Fruit fly (Drosophila melanogaster) whole organism, embryonic: Measurements from ENCODE around the gene CG4459.
A peak's percentile ranks its signal among the peaks of the same experiment; 100 is the strongest.

Experiments used
- ATbp ChIP-seq: fragments of 200-800 bp; sonication (Bioruptor generic); optimal IDR thresholded peaks from 2 replicates; lab custom pipeline; 2017; ENCODE audit warnings: missing biosample characterization, mild to moderate bottlenecking, missing genetic modification characterization, missing genetic modification reagents
- C15 ChIP-seq: fragments of 200-800 bp; sonication (Bioruptor generic); IDR thresholded peaks from 3 replicates; pipeline ENCODE4 v1.3.6; 2022; ENCODE audit warnings: missing biosample characterization, missing genetic modification characterization
- CG1024 ChIP-seq: fragments of 200-800 bp; sonication (Bioruptor generic); IDR thresholded peaks from 2 replicates; pipeline ENCODE4 v1.3.6; 2022; ENCODE audit warnings: missing biosample characterization, missing genetic modification characterization
- CG10431 ChIP-seq: fragments of 200-800 bp; sonication (Bioruptor generic); optimal IDR thresholded peaks from 3 replicates; lab custom pipeline; 2018; ENCODE audit warnings: missing biosample characterization, mild to moderate bottlenecking, missing genetic modification characterization
- CG10959 ChIP-seq: fragments of 200-800 bp; sonication (Bioruptor generic); IDR thresholded peaks from 2 replicates; pipeline ENCODE4 v1.3.6; 2022; ENCODE audit warnings: missing biosample characterization, missing genetic modification characterization
- CG14441 ChIP-seq: fragments of 200-800 bp; sonication (Bioruptor generic); IDR thresholded peaks from 2 replicates; pipeline ENCODE4 v1.3.6; 2022; ENCODE audit warnings: missing biosample characterization, missing genetic modification characterization
- CG15696 ChIP-seq: fragments of 200-800 bp; sonication (Bioruptor generic); optimal IDR thresholded peaks from 2 replicates; lab custom pipeline; 2019; ENCODE audit warnings: missing biosample characterization, mild to moderate bottlenecking, missing genetic modification characterization, moderate library complexity
- CG1602 ChIP-seq: fragments of 200-800 bp; sonication (Bioruptor generic); optimal IDR thresholded peaks from 3 replicates; lab custom pipeline; 2016; ENCODE audit warnings: missing biosample characterization, missing genetic modification characterization
- CG16813 ChIP-seq: fragments of 200-800 bp; sonication (Bioruptor generic); IDR thresholded peaks from 3 replicates; pipeline ENCODE4 v1.3.6; 2022; ENCODE audit warnings: missing biosample characterization, missing genetic modification characterization; ENCODE audit not compliant: partially characterized antibody
- CG17361 ChIP-seq: fragments of 200-800 bp; sonication (Bioruptor generic); IDR thresholded peaks from 3 replicates; pipeline ENCODE4 v1.3.6; 2022; ENCODE audit warnings: missing biosample characterization, missing genetic modification characterization
- CG17385 ChIP-seq: fragments of 200-800 bp; sonication (Bioruptor generic); optimal IDR thresholded peaks from 3 replicates; lab custom pipeline; 2018; ENCODE audit warnings: missing biosample characterization, mild to moderate bottlenecking, missing genetic modification characterization
- CG1832 ChIP-seq: fragments of 200-800 bp; sonication (Bioruptor generic); optimal IDR thresholded peaks from 2 replicates; lab custom pipeline; 2017; ENCODE audit warnings: missing biosample characterization, mild to moderate bottlenecking, missing genetic modification characterization, inconsistent platforms
- CG2875 ChIP-seq: fragments of 200-800 bp; sonication (Bioruptor generic); optimal IDR thresholded peaks from 2 replicates; lab custom pipeline; 2017; ENCODE audit warnings: missing biosample characterization, mild to moderate bottlenecking, missing genetic modification characterization, missing genetic modification reagents
- CG31388 ChIP-seq: fragments of 200-800 bp; sonication (Bioruptor generic); optimal IDR thresholded peaks from 2 replicates; lab custom pipeline; 2016; ENCODE audit warnings: missing biosample characterization, missing genetic modification characterization
- CG31441 ChIP-seq: fragments of 200-800 bp; sonication (Bioruptor generic); IDR thresholded peaks from 2 replicates; pipeline ENCODE4 v1.3.6; 2022; ENCODE audit warnings: missing biosample characterization, missing genetic modification characterization
- CG32532 ChIP-seq: fragments of 200-800 bp; sonication (Bioruptor generic); IDR thresholded peaks from 2 replicates; pipeline ENCODE4 v1.3.6; 2022; ENCODE audit warnings: missing biosample characterization, missing genetic modification characterization
- CG32767 ChIP-seq: fragments of 200-800 bp; sonication (Bioruptor generic); IDR thresholded peaks from 2 replicates; pipeline ENCODE4 v1.3.6; 2022; ENCODE audit warnings: missing biosample characterization, missing genetic modification characterization
- CG42726 ChIP-seq: fragments of 200-800 bp; sonication (Bioruptor generic); IDR thresholded peaks from 2 replicates; pipeline ENCODE4 v1.3.6; 2022; ENCODE audit warnings: missing biosample characterization, missing genetic modification characterization; ENCODE audit not compliant: partially characterized antibody
- CG4617 ChIP-seq: fragments of 200-800 bp; sonication (Bioruptor generic); optimal IDR thresholded peaks from 3 replicates; lab custom pipeline; 2016; ENCODE audit warnings: missing biosample characterization, missing genetic modification characterization, borderline replicate concordance
- CG6272 ChIP-seq: fragments of 200-800 bp; sonication (Bioruptor generic); IDR thresholded peaks from 2 replicates; pipeline ENCODE4 v1.3.6; 2022; ENCODE audit warnings: missing biosample characterization, missing genetic modification characterization
- CG6765 ChIP-seq: fragments of 200-800 bp; sonication (Bioruptor generic); optimal IDR thresholded peaks from 3 replicates; lab custom pipeline; 2017; ENCODE audit warnings: missing biosample characterization, mild to moderate bottlenecking, missing genetic modification characterization
- CG7963 ChIP-seq: fragments of 200-800 bp; sonication (Bioruptor generic); IDR thresholded peaks from 3 replicates; pipeline ENCODE4 v1.3.6; 2022; ENCODE audit warnings: missing biosample characterization, missing genetic modification characterization; ENCODE audit not compliant: partially characterized antibody
- CG8478 ChIP-seq: fragments of >200 bp; optimal IDR thresholded peaks from 2 replicates; lab custom pipeline; 2018
- CG9817 ChIP-seq: fragments of 200-800 bp; sonication (Bioruptor generic); optimal IDR thresholded peaks from 2 replicates; lab custom pipeline; 2018; ENCODE audit warnings: missing biosample characterization, mild to moderate bottlenecking, missing genetic modification characterization, moderate library complexity
- Chrac-16 ChIP-seq: fragments of 200-800 bp; sonication (Bioruptor generic); optimal IDR thresholded peaks from 3 replicates; lab custom pipeline; 2016; ENCODE audit warnings: missing biosample characterization, missing genetic modification characterization
- Eip74EF ChIP-seq, 2 experiments: fragments of 200-800 bp in 1 of 2; fragments of >200 bp in 1 of 2; sonication (Bioruptor generic) in 1 of 2; optimal IDR thresholded peaks; 2 replicates each; lab custom pipeline; 2017 to 2019; ENCODE audit warnings: missing biosample characterization in 2 of 2, missing genetic modification characterization in 2 of 2, mild to moderate bottlenecking in 1 of 2, moderate library complexity in 1 of 2
- Fer2 ChIP-seq: fragments of 200-800 bp; sonication (Bioruptor generic); optimal IDR thresholded peaks from 2 replicates; lab custom pipeline; 2018; ENCODE audit warnings: missing biosample characterization, mild to moderate bottlenecking, missing genetic modification characterization, moderate library complexity
- HLH54F ChIP-seq: fragments of 200-800 bp; sonication (Bioruptor generic); optimal IDR thresholded peaks from 3 replicates; lab custom pipeline; 2016; ENCODE audit warnings: missing biosample characterization, missing genetic modification characterization
- HmgD ChIP-seq: fragments of 200-800 bp; sonication (Bioruptor generic); optimal IDR thresholded peaks from 3 replicates; lab custom pipeline; 2016; ENCODE audit warnings: missing biosample characterization, missing genetic modification characterization
- HmgZ ChIP-seq: fragments of 200-800 bp; sonication (Bioruptor generic); optimal IDR thresholded peaks from 2 replicates; lab custom pipeline; 2018; ENCODE audit warnings: missing biosample characterization, mild to moderate bottlenecking, missing genetic modification characterization
- MTF-1 ChIP-seq: fragments of 200-800 bp; sonication (Bioruptor generic); optimal IDR thresholded peaks from 2 replicates; lab custom pipeline; 2018; ENCODE audit warnings: missing biosample characterization, mild to moderate bottlenecking, missing genetic modification characterization, borderline replicate concordance
- Opbp ChIP-seq: fragments of 200-800 bp; sonication (Bioruptor generic); IDR thresholded peaks from 3 replicates; pipeline ENCODE4 v1.3.6; 2022; ENCODE audit warnings: missing biosample characterization, missing genetic modification characterization; ENCODE audit not compliant: partially characterized antibody
- Scr ChIP-seq: fragments of 200-800 bp; sonication (Bioruptor generic); IDR thresholded peaks from 2 replicates; pipeline ENCODE4 v1.3.6; 2022; ENCODE audit warnings: missing biosample characterization, missing genetic modification characterization; ENCODE audit not compliant: partially characterized antibody
- Taf1 ChIP-seq: fragments of 200-800 bp; sonication (Bioruptor generic); IDR thresholded peaks from 2 replicates; pipeline ENCODE4 v1.3.6; 2022; ENCODE audit warnings: missing biosample characterization, missing genetic modification characterization
- cad ChIP-seq: fragments of >200 bp; optimal IDR thresholded peaks from 2 replicates; lab custom pipeline; 2017; ENCODE audit warnings: missing biosample characterization, missing genetic modification characterization
- cato ChIP-seq: fragments of 200-800 bp; sonication (Bioruptor generic); optimal IDR thresholded peaks from 2 replicates; lab custom pipeline; 2016; ENCODE audit warnings: missing biosample characterization, missing genetic modification characterization, borderline replicate concordance
- crp ChIP-seq, 2 experiments: fragments of 200-800 bp; sonication (Bioruptor generic); optimal IDR thresholded peaks; 2 replicates in 1 of 2; 3 replicates in 1 of 2; lab custom pipeline; 2017; ENCODE audit warnings: missing biosample characterization in 2 of 2, missing genetic modification characterization in 2 of 2, mild to moderate bottlenecking in 1 of 2, moderate library complexity in 1 of 2
- dan ChIP-seq: fragments of 200-800 bp; sonication (Bioruptor generic); IDR thresholded peaks from 2 replicates; pipeline ENCODE4 v1.3.6; 2022; ENCODE audit warnings: missing biosample characterization, missing genetic modification characterization
- danr ChIP-seq: fragments of 200-800 bp; sonication (Bioruptor generic); IDR thresholded peaks from 2 replicates; pipeline ENCODE4 v1.3.6; 2022; ENCODE audit warnings: missing biosample characterization, missing genetic modification characterization
- hb ChIP-seq: fragments of 200-800 bp; sonication (Bioruptor generic); IDR thresholded peaks from 3 replicates; pipeline ENCODE4 v1.3.6; 2022; ENCODE audit warnings: missing biosample characterization, missing genetic modification characterization; ENCODE audit not compliant: partially characterized antibody
- mirr ChIP-seq: fragments of 200-800 bp; sonication (Bioruptor generic); optimal IDR thresholded peaks from 3 replicates; lab custom pipeline; 2018; ENCODE audit warnings: missing biosample characterization, mild to moderate bottlenecking, missing genetic modification characterization
- psq ChIP-seq: fragments of 200-800 bp; sonication (Bioruptor generic); optimal IDR thresholded peaks from 2 replicates; lab custom pipeline; 2017; ENCODE audit warnings: missing biosample characterization, missing genetic modification characterization
- repo ChIP-seq: fragments of 200-800 bp; sonication (Bioruptor generic); optimal IDR thresholded peaks from 2 replicates; lab custom pipeline; 2016; ENCODE audit warnings: missing biosample characterization, missing genetic modification characterization
- salm ChIP-seq: fragments of 200-800 bp; sonication (Bioruptor generic); optimal IDR thresholded peaks from 2 replicates; lab custom pipeline; 2018; ENCODE audit warnings: missing biosample characterization, mild to moderate bottlenecking, missing genetic modification characterization
- sens ChIP-seq: fragments of 200-800 bp; sonication (Bioruptor generic); peaks from one replicate; lab custom pipeline; 2016; ENCODE audit warnings: missing biosample characterization, missing genetic modification characterization
- sisA ChIP-seq: fragments of 200-800 bp; sonication (Bioruptor generic); IDR thresholded peaks from 2 replicates; pipeline ENCODE4 v1.3.6; 2022; ENCODE audit warnings: missing biosample characterization, missing genetic modification characterization
- tgo ChIP-seq: fragments of 200-800 bp; sonication (Bioruptor generic); IDR thresholded peaks from 3 replicates; pipeline ENCODE4 v1.3.6; 2022; ENCODE audit warnings: missing biosample characterization, missing genetic modification characterization
- vfl ChIP-seq: fragments of 200-800 bp; sonication (Bioruptor generic); optimal IDR thresholded peaks from 2 replicates; lab custom pipeline; 2016; ENCODE audit warnings: missing biosample characterization, missing genetic modification characterization
- zf30C ChIP-seq: fragments of 200-800 bp; sonication (Bioruptor generic); optimal IDR thresholded peaks from 3 replicates; lab custom pipeline; 2018; ENCODE audit warnings: missing biosample characterization, mild to moderate bottlenecking, missing genetic modification characterization
- zfh1 ChIP-seq: fragments of 200-800 bp; sonication (Bioruptor generic); IDR thresholded peaks from 3 replicates; pipeline ENCODE4 v1.3.6; 2022; ENCODE audit warnings: missing biosample characterization, missing genetic modification characterization

CG4459 gene

DNA sequence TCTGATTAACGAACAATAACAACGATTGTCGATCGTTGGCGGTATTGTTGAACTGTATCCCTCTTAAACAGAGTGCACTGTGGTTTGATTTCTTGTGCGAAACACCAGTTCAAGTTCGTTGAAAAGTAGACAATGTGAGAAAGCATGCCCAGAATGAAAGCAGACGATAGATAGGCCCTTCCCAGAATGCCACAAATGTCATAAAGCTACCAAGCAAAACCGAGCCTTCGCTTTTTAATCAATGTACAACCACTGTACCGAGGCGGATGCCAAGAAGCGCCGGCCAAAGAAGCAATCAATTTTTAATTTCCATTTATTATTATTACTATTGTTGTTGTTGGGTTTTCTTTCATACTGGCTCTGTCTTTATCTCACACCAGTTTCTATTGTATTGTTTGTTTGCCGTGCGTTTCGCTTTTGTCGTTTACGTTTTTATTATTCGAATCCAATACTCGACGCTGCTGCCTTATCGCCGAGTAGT, 19.5 kb downstream of the CG4459 start (continued):
- TF ChIP-seq psq (GFP tag; lab: Kevin White, UChicago) (peak; percentile 24), CG10959 (GFP tag; lab: Robert Waterston, UW) (peak; percentile 69), zfh1 (GFP tag; lab: Robert Waterston, UW) (peak; percentile 87), CG1024 (peak; percentile 68; the same call in 1 of the 2 replicates), CG31441 (GFP tag; lab: Robert Waterston, UW) (peak; percentile 75; the same call in 1 of the 2 replicates), vfl (GFP tag; lab: Kevin White, UChicago) (peak; percentile 82), CG14441 (peak; percentile 90), CG42726 (no peak), CG2875 (peak; percentile 68), salm (peak; percentile 70), sisA (GFP tag; lab: Robert Waterston, UW) (peak; percentile 82), CG32767 (GFP tag; lab: Robert Waterston, UW) (peak; percentile 83; the same call in 1 of the 2 replicates), cad (GFP tag; lab: Kevin White, UChicago) (no peak), sens (peak; percentile 96), CG16813 (GFP tag; lab: Robert Waterston, UW) (no peak), zf30C (GFP tag; lab: Kevin White, UChicago) (no peak), Opbp (no peak; the same call in 2 of the 3 replicates), ATbp (GFP tag; lab: Kevin White, UChicago) (peak; percentile 82), CG31388 (peak; percentile 52), CG7963 (GFP tag; lab: Robert Waterston, UW) (no peak), CG4617 (GFP tag; lab: Kevin White, UChicago) (peak; percentile 55), repo (GFP tag; lab: Kevin White, UChicago) (peak; percentile 67), mirr (GFP tag; lab: Kevin White, UChicago) (peak; percentile 10), CG17361 (peak; percentile 67), CG9817 (tag; lab: Kevin White, UChicago) (peak; percentile 65), CG8478 (lab: Kevin White, UChicago) (no peak), CG6765 (GFP tag; lab: Kevin White, UChicago) (no peak), C15 (GFP tag; lab: Robert Waterston, UW) (no peak), CG1832 (no peak), Scr (peak; percentile 38; the same call in 1 of the 2 replicates), tgo (GFP tag; lab: Robert Waterston, UW) (peak; percentile 86), Taf1 (peak; percentile 59), Fer2 (tag; lab: Kevin White, UChicago) (no peak), CG1602 (GFP tag; lab: Kevin White, UChicago) (peak; percentile 71), MTF-1 (GFP tag; lab: Kevin White, UChicago) (peak; percentile 71), HLH54F (GFP tag; lab: Kevin White, UChicago) (peak; percentile 80), danr (GFP tag; lab: Robert Waterston, UW) (peak; percentile 25; the same call in 1 of the 2 replicates), cato (GFP tag; lab: Kevin White, UChicago) (peak; percentile 69), crp (GFP tag; optimal IDR thresholded peaks at IDR 0.05; lab: Kevin White, UChicago) (no peak), Chrac-16 (peak; percentile 79), CG6272 (peak; percentile 58; the same call in 1 of the 2 replicates), Eip74EF (GFP tag; optimal IDR thresholded peaks at IDR 0.05; lab: Kevin White, UChicago) (peak in 1 of 2 experiments; percentile 52), CG32532 (GFP tag; lab: Robert Waterston, UW) (peak; percentile 91), CG17385 (GFP tag; lab: Kevin White, UChicago) (peak; percentile 79), CG15696 (no peak), HmgD (peak; percentile 37), dan (GFP tag; lab: Robert Waterston, UW) (no peak), hb (GFP tag; lab: Robert Waterston, UW) (no peak), HmgZ (tag; lab: Kevin White, UChicago) (peak; percentile 77), CG10431 (GFP tag; lab: Kevin White, UChicago) (no peak)
